Fruit fly (Drosophila melanogaster) whole organism, embryonic: ENCODE measurements around the gene CG12608.

Experiments
- Ada2b ChIP-seq: fragments of 200-800 bp; sonication (Bioruptor generic); IDR thresholded peaks from 2 replicates; pipeline ENCODE4 v1.3.6; 2022; ENCODE audit warnings: missing biosample characterization, missing genetic modification characterization
- CG12769 ChIP-seq: fragments of 200-800 bp; sonication (Bioruptor generic); optimal IDR thresholded peaks from 2 replicates; lab custom pipeline; 2019; ENCODE audit warnings: missing biosample characterization, mild to moderate bottlenecking, missing genetic modification characterization, moderate library complexity
- CG17612 ChIP-seq: fragments of 200-800 bp; sonication (Bioruptor generic); IDR thresholded peaks from 2 replicates; pipeline ENCODE4 v1.3.6; 2022; ENCODE audit warnings: missing biosample characterization, missing genetic modification characterization
- CG2120 ChIP-seq: fragments of 200-800 bp; sonication (Bioruptor generic); optimal IDR thresholded peaks from 3 replicates; lab custom pipeline; 2016; ENCODE audit warnings: missing biosample characterization, missing genetic modification characterization
- CG31388 ChIP-seq: fragments of 200-800 bp; sonication (Bioruptor generic); optimal IDR thresholded peaks from 2 replicates; lab custom pipeline; 2016; ENCODE audit warnings: missing biosample characterization, missing genetic modification characterization
- CG3281 ChIP-seq: fragments of 200-800 bp; sonication (Bioruptor generic); optimal IDR thresholded peaks from 3 replicates; lab custom pipeline; 2017; ENCODE audit warnings: missing biosample characterization, mild to moderate bottlenecking, missing genetic modification characterization
- CG3838 ChIP-seq: fragments of 200-800 bp; sonication (Bioruptor generic); optimal IDR thresholded peaks from 3 replicates; lab custom pipeline; 2016; ENCODE audit warnings: missing biosample characterization, missing genetic modification characterization
- CG4282 ChIP-seq: fragments of 200-800 bp; sonication (Bioruptor generic); optimal IDR thresholded peaks from 2 replicates; lab custom pipeline; 2016; ENCODE audit warnings: missing biosample characterization, missing genetic modification characterization
- CG4854 ChIP-seq: fragments of 200-800 bp; sonication (Bioruptor generic); optimal IDR thresholded peaks from 2 replicates; lab custom pipeline; 2016; ENCODE audit warnings: missing biosample characterization, missing genetic modification characterization, inconsistent platforms
- CG6254 ChIP-seq: fragments of 200-800 bp; sonication (Bioruptor generic); optimal IDR thresholded peaks from 3 replicates; lab custom pipeline; 2017; ENCODE audit warnings: mild to moderate bottlenecking, missing biosample characterization, missing genetic modification reagents, missing genetic modification characterization
- CG6765 ChIP-seq: fragments of 200-800 bp; sonication (Bioruptor generic); optimal IDR thresholded peaks from 3 replicates; lab custom pipeline; 2017; ENCODE audit warnings: missing biosample characterization, mild to moderate bottlenecking, missing genetic modification characterization
- CG7372 ChIP-seq: fragments of 200-800 bp; sonication (Bioruptor generic); IDR thresholded peaks from 2 replicates; pipeline ENCODE4 v1.3.6; 2022; ENCODE audit warnings: missing biosample characterization, missing genetic modification characterization
- CG9932 ChIP-seq: fragments of 200-800 bp; sonication (Bioruptor generic); IDR thresholded peaks from 2 replicates; pipeline ENCODE4 v1.3.6; 2022; ENCODE audit warnings: missing biosample characterization, missing genetic modification characterization
- D19B ChIP-seq: fragments of 200-800 bp; sonication (Bioruptor generic); optimal IDR thresholded peaks from 2 replicates; lab custom pipeline; 2017; ENCODE audit warnings: missing biosample characterization, mild to moderate bottlenecking, missing genetic modification characterization
- Dp ChIP-seq: fragments of 200-800 bp; sonication (Bioruptor generic); optimal IDR thresholded peaks from 2 replicates; lab custom pipeline; 2018; ENCODE audit warnings: missing biosample characterization, mild to moderate bottlenecking, missing genetic modification characterization, moderate library complexity
- Elba2 ChIP-seq: fragments of 200-800 bp; sonication (Bioruptor generic); optimal IDR thresholded peaks from 3 replicates; lab custom pipeline; 2016; ENCODE audit warnings: missing biosample characterization, missing genetic modification characterization
- MBD-R2 ChIP-seq: fragments of 200-800 bp; sonication (Bioruptor generic); IDR thresholded peaks from 2 replicates; pipeline ENCODE4 v1.3.6; 2022; ENCODE audit warnings: missing biosample characterization, missing genetic modification characterization
- Med ChIP-seq: fragments of 200-800 bp; sonication (Bioruptor generic); peaks from one replicate; lab custom pipeline; 2016; ENCODE audit warnings: missing biosample characterization, missing genetic modification characterization, mild to moderate bottlenecking, inconsistent platforms, moderate library complexity
- PHDP ChIP-seq: fragments of 200-800 bp; sonication (Bioruptor generic); optimal IDR thresholded peaks from 3 replicates; lab custom pipeline; 2018; ENCODE audit warnings: missing biosample characterization, mild to moderate bottlenecking, missing genetic modification characterization, moderate library complexity
- Sox102F ChIP-seq: fragments of 200-800 bp; sonication (Bioruptor generic); optimal IDR thresholded peaks from 2 replicates; lab custom pipeline; 2018; ENCODE audit warnings: missing biosample characterization, mild to moderate bottlenecking, missing genetic modification characterization, moderate library complexity
- TFAM ChIP-seq: fragments of 200-800 bp; sonication (Bioruptor generic); optimal IDR thresholded peaks from 2 replicates; lab custom pipeline; 2017; ENCODE audit warnings: missing biosample characterization, missing genetic modification characterization, inconsistent platforms
- Xrp1 ChIP-seq: fragments of 200-800 bp; sonication (Bioruptor generic); IDR thresholded peaks from 2 replicates; pipeline ENCODE4 v1.3.6; 2022; ENCODE audit warnings: missing biosample characterization, missing genetic modification characterization
- al ChIP-seq: fragments of 200-800 bp; sonication (Bioruptor generic); IDR thresholded peaks from 2 replicates; pipeline ENCODE4 v1.3.6; 2022; ENCODE audit warnings: missing biosample characterization, missing genetic modification characterization
- ap ChIP-seq: fragments of 200-800 bp; sonication (Bioruptor generic); IDR thresholded peaks from 2 replicates; pipeline ENCODE4 v1.3.6; 2022; ENCODE audit warnings: missing biosample characterization, missing genetic modification characterization
- bigmax ChIP-seq: fragments of 200-800 bp; sonication (Bioruptor generic); optimal IDR thresholded peaks from 2 replicates; lab custom pipeline; 2018; ENCODE audit warnings: missing biosample characterization, mild to moderate bottlenecking, missing genetic modification characterization
- cg ChIP-seq: fragments of 200-800 bp; sonication (Bioruptor generic); optimal IDR thresholded peaks from 3 replicates; lab custom pipeline; 2019; ENCODE audit warnings: missing biosample characterization, mild to moderate bottlenecking, missing genetic modification characterization, moderate library complexity
- chinmo ChIP-seq: fragments of 200-800 bp; sonication (Bioruptor generic); IDR thresholded peaks from 4 replicates; pipeline ENCODE4 v1.3.6; 2022; ENCODE audit warnings: missing biosample characterization, missing genetic modification characterization; ENCODE audit not compliant: partially characterized antibody
- gce ChIP-seq: fragments of 200-800 bp; sonication (Bioruptor generic); IDR thresholded peaks from 3 replicates; pipeline ENCODE4 v1.3.6; 2022; ENCODE audit warnings: missing biosample characterization, missing genetic modification characterization
- ind ChIP-seq: fragments of 200-800 bp; sonication (Bioruptor generic); optimal IDR thresholded peaks from 3 replicates; lab custom pipeline; 2016; ENCODE audit warnings: missing biosample characterization, missing genetic modification characterization
- lmd ChIP-seq: fragments of 200-800 bp; sonication (Bioruptor generic); IDR thresholded peaks from 2 replicates; pipeline ENCODE4 v1.3.6; 2022; ENCODE audit warnings: missing biosample characterization, missing genetic modification characterization
- maf-S ChIP-seq: fragments of 200-800 bp; sonication (Bioruptor generic); optimal IDR thresholded peaks from 2 replicates; lab custom pipeline; 2016; ENCODE audit warnings: missing biosample characterization, missing genetic modification characterization
- mam ChIP-seq: fragments of 200-800 bp; sonication (Bioruptor generic); optimal IDR thresholded peaks from 3 replicates; lab custom pipeline; 2016; ENCODE audit warnings: missing biosample characterization, missing genetic modification characterization
- onecut ChIP-seq: fragments of 200-800 bp; sonication (Bioruptor generic); IDR thresholded peaks from 2 replicates; pipeline ENCODE4 v1.3.6; 2022; ENCODE audit warnings: missing biosample characterization, missing genetic modification characterization
- row ChIP-seq: fragments of 200-800 bp; sonication (Bioruptor generic); IDR thresholded peaks from 3 replicates; pipeline ENCODE4 v1.3.6; 2022; ENCODE audit warnings: missing biosample characterization, missing genetic modification characterization
- sd ChIP-seq: fragments of 200-800 bp; sonication (Bioruptor generic); optimal IDR thresholded peaks from 3 replicates; lab custom pipeline; 2018; ENCODE audit warnings: missing biosample characterization, mild to moderate bottlenecking, missing genetic modification characterization, moderate library complexity
- shn ChIP-seq: fragments of 200-800 bp; sonication (Bioruptor generic); optimal IDR thresholded peaks from 3 replicates; lab custom pipeline; 2016; ENCODE audit warnings: missing biosample characterization, missing genetic modification characterization
- tin ChIP-seq: fragments of 200-800 bp; sonication (Bioruptor generic); optimal IDR thresholded peaks from 3 replicates; lab custom pipeline; 2016; ENCODE audit warnings: missing biosample characterization, missing genetic modification characterization
- ttk ChIP-seq: fragments of 200-800 bp; sonication (Bioruptor generic); IDR thresholded peaks from 2 replicates; pipeline ENCODE4 v2.1.2; 2022; ENCODE audit warnings: missing biosample characterization, missing genetic modification characterization

Gene CG12608

DNA sequence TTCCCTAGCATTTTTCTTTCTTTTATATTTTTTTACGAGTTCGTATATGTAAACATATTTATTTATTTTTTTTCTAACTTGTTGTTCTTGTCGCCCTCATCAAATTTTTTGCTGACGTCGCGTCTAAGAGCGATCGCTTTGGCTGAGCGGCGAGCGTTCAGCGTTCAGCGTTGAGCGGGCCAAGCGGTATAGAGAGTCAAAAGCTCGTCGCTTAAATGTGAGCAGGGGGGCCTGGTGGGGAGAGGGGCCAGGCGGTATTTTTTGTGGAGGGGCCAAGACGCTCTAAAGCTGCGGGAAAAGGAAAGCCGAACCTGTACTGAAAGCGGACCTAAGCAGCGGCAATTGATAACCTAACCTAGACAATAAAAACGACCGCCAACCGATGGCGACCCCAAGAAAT lies 43.2 kb downstream of the CG12608 start (continued):
- 0 out of 3 replicates have a peak, but pooled peaks have one; percentile 6 for TF ChIP-seq gce (GFP tag; lab: Robert Waterston, UW)

DNA sequence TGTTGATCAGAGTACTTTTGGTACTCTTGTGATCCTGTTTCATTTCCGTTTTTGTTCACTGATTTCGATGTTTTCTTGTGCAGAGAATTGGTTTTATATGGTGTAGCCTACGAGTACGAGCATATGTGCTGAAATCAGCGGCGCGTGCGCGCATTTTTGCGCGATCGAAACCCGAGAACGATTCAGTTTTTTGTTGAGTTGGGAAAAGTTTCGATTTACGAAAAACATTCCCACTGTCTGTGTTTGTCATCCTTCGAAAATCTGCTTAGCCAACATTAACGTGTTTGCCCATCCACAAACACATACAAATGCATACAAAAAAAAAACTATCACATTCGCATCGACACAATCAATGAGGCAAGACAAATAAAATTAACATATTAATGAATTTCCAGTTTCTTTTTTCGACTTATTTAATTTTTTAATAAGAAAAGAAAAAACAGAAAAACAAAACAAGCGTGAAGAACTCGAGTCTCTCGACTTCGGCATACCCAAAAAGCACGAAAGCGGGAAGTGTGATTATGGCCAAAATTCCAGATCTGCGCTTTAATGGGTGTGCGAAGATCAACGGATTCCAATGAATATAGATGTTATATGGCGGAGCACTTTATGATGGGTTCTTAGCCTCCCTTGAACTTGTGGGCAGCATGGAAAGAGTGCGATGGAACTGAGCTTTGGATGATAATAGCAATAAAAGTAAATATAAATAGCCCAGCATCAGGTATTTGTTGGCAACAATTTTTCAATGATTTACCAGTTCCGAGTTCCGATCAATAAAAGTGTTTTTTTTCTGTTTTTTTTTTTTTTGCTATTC lies 44.3 kb downstream of the CG12608 start:
- TF ChIP-seq Ada2b (GFP tag; lab: Robert Waterston, UW) (no peak), bigmax (GFP tag; lab: Kevin White, UChicago) (no peak), TFAM (GFP tag; lab: Kevin White, UChicago) (no peak), CG31388 (GFP tag; lab: Kevin White, UChicago) (no peak), cg (GFP tag; lab: Kevin White, UChicago) (no peak), Sox102F (peak; percentile 13), MBD-R2 (GFP tag; lab: Robert Waterston, UW) (no peak), ap (GFP tag; lab: Robert Waterston, UW) (no peak), shn (no peak), Elba2 (GFP tag; lab: Kevin White, UChicago) (no peak), mam (peak; percentile 2), Med (peak; percentile 60), CG9932 (GFP tag; lab: Robert Waterston, UW) (0 out of 2 replicates have a peak, but pooled peaks have one; percentile 23), Dp (GFP tag; lab: Kevin White, UChicago) (no peak), PHDP (tag; lab: Kevin White, UChicago) (no peak), chinmo (GFP tag; lab: Robert Waterston, UW) (0 out of 4 replicates have a peak, but pooled peaks have one; percentile 65), tin (GFP tag; lab: Kevin White, UChicago) (no peak), CG6765 (GFP tag; lab: Kevin White, UChicago) (no peak), D19B (GFP tag; lab: Kevin White, UChicago) (peak; percentile 92), CG17612 (GFP tag; lab: Robert Waterston, UW) (no peak), Xrp1 (GFP tag; lab: Robert Waterston, UW) (no peak), ttk (GFP tag; lab: Robert Waterston, UW) (no peak), maf-S (GFP tag; lab: Kevin White, UChicago) (no peak), lmd (no peak), ind (GFP tag; lab: Kevin White, UChicago) (no peak), CG4282 (GFP tag; lab: Kevin White, UChicago) (no peak), CG3281 (no peak), row (GFP tag; lab: Robert Waterston, UW) (peak; percentile 31; the same call in 2 of the 3 replicates), CG6254 (GFP tag; lab: Kevin White, UChicago) (no peak), CG7372 (GFP tag; lab: Robert Waterston, UW) (no peak), onecut (GFP tag; lab: Robert Waterston, UW) (0 out of 2 replicates have a peak, but pooled peaks have one; percentile 6), CG4854 (GFP tag; lab: Kevin White, UChicago) (no peak), CG3838 (GFP tag; lab: Kevin White, UChicago) (no peak), sd (peak; percentile 62), al (GFP tag; lab: Robert Waterston, UW) (0 out of 2 replicates have a peak, but pooled peaks have one; percentile 12), CG12769 (tag; lab: Kevin White, UChicago) (peak; percentile 20), CG2120 (GFP tag; lab: Kevin White, UChicago) (peak; percentile 1)
- TF ChIP-seq, all 482 proteins: peak for 12
